Fruit fly (Drosophila melanogaster) whole organism, prepupa: ENCODE results near the gene yellow-k.

Experiments used
- Blimp-1 ChIP-seq: fragments of 200-800 bp; sonication (Bioruptor generic); optimal IDR thresholded peaks from 3 replicates; lab custom pipeline; 2017; ENCODE audit warnings: missing biosample characterization, missing genetic modification characterization, mild to moderate bottlenecking, moderate library complexity, missing genetic modification reagents
- CG10631 ChIP-seq: fragments of 200-800 bp; sonication (Bioruptor generic); optimal IDR thresholded peaks from 2 replicates; lab custom pipeline; 2016; ENCODE audit warnings: missing biosample characterization, missing genetic modification characterization
- CG10669 ChIP-seq: fragments of 200-800 bp; sonication (Bioruptor generic); optimal IDR thresholded peaks from 3 replicates; lab custom pipeline; 2018; ENCODE audit warnings: missing biosample characterization, mild to moderate bottlenecking, missing genetic modification characterization, moderate library complexity
- CG11294 ChIP-seq: fragments of 200-800 bp; sonication (Bioruptor generic); IDR thresholded peaks from 2 replicates; pipeline ENCODE4 v1.3.6; 2022; ENCODE audit warnings: missing biosample characterization, missing genetic modification characterization
- CG11762 ChIP-seq: fragments of 200-800 bp; sonication (Bioruptor generic); optimal IDR thresholded peaks from 3 replicates; lab custom pipeline; 2016; ENCODE audit warnings: missing biosample characterization, missing genetic modification characterization; ENCODE audit not compliant: insufficient read depth
- CG15336 ChIP-seq: fragments of 200-800 bp; sonication (Bioruptor generic); IDR thresholded peaks from 2 replicates; pipeline ENCODE4 v1.3.6; 2022; ENCODE audit warnings: missing biosample characterization, missing genetic modification characterization
- CG1621 ChIP-seq: fragments of 200-800 bp; sonication (Bioruptor generic); optimal IDR thresholded peaks from 3 replicates; lab custom pipeline; 2018; ENCODE audit warnings: missing biosample characterization, mild to moderate bottlenecking, missing genetic modification characterization
- CG3032 ChIP-seq: fragments of 200-800 bp; optimal IDR thresholded peaks from 2 replicates; lab custom pipeline; 2019; ENCODE audit warnings: missing biosample characterization, mild to moderate bottlenecking, missing genetic modification characterization, moderate library complexity
- CG31627 ChIP-seq: fragments of 200-800 bp; sonication (Bioruptor generic); optimal IDR thresholded peaks from 3 replicates; lab custom pipeline; 2016; ENCODE audit warnings: missing biosample characterization, missing genetic modification characterization
- CG34406 ChIP-seq: fragments of 200-800 bp; sonication (Bioruptor generic); optimal IDR thresholded peaks from 3 replicates; lab custom pipeline; 2016; ENCODE audit warnings: missing biosample characterization, missing genetic modification characterization
- CG3919 ChIP-seq: fragments of 200-800 bp; sonication (Bioruptor generic); optimal IDR thresholded peaks from 3 replicates; lab custom pipeline; 2016; ENCODE audit warnings: missing biosample characterization, missing genetic modification characterization
- CG4318 ChIP-seq: fragments of 200-800 bp; sonication (Bioruptor generic); optimal IDR thresholded peaks from 3 replicates; lab custom pipeline; 2017; ENCODE audit warnings: missing biosample characterization, mild to moderate bottlenecking, missing genetic modification characterization
- CG6276 ChIP-seq: fragments of 200-800 bp; sonication (Bioruptor generic); optimal IDR thresholded peaks from 2 replicates; lab custom pipeline; 2017; ENCODE audit warnings: missing biosample characterization, mild to moderate bottlenecking, missing genetic modification characterization
- CG6808 ChIP-seq: fragments of 200-800 bp; sonication (Bioruptor generic); optimal IDR thresholded peaks from 3 replicates; lab custom pipeline; 2017; ENCODE audit warnings: missing biosample characterization, missing genetic modification characterization, mild to moderate bottlenecking, moderate library complexity, missing genetic modification reagents
- CG6854 ChIP-seq: fragments of 200-800 bp; sonication (Bioruptor generic); optimal IDR thresholded peaks from 2 replicates; lab custom pipeline; 2017; ENCODE audit warnings: missing biosample characterization, mild to moderate bottlenecking, missing genetic modification characterization
- CG7368 ChIP-seq: fragments of 200-800 bp; sonication (Bioruptor generic); optimal IDR thresholded peaks from 3 replicates; lab custom pipeline; 2016; ENCODE audit warnings: missing biosample characterization, missing genetic modification characterization
- CG8119 ChIP-seq: fragments of 200-800 bp; sonication (Bioruptor generic); IDR thresholded peaks from 3 replicates; pipeline ENCODE4 v1.3.6; 2022; ENCODE audit warnings: missing biosample characterization, missing genetic modification characterization
- CG8319 ChIP-seq: fragments of 200-800 bp; sonication (Bioruptor generic); optimal IDR thresholded peaks from 3 replicates; lab custom pipeline; 2016; ENCODE audit warnings: missing biosample characterization, missing genetic modification characterization
- CG8632 ChIP-seq: fragments of 200-800 bp; sonication (Bioruptor generic); optimal IDR thresholded peaks from 3 replicates; lab custom pipeline; 2016; ENCODE audit warnings: missing biosample characterization, missing genetic modification characterization
- CG9139 ChIP-seq: fragments of 200-800 bp; sonication (Bioruptor generic); optimal IDR thresholded peaks from 3 replicates; lab custom pipeline; 2017; ENCODE audit warnings: missing biosample characterization, mild to moderate bottlenecking, missing genetic modification characterization
- Eip75B ChIP-seq: fragments of 200-800 bp; sonication (Bioruptor generic); optimal IDR thresholded peaks from 3 replicates; lab custom pipeline; 2016; ENCODE audit warnings: missing biosample characterization, missing genetic modification characterization
- Eip93F ChIP-seq: fragments of 200-800 bp; sonication (Bioruptor generic); optimal IDR thresholded peaks from 2 replicates; lab custom pipeline; 2016; ENCODE audit warnings: missing biosample characterization, mild to moderate bottlenecking, missing genetic modification characterization
- Ets21C ChIP-seq: fragments of 200-800 bp; sonication (Bioruptor generic); optimal IDR thresholded peaks from 3 replicates; lab custom pipeline; 2016; ENCODE audit warnings: missing biosample characterization, missing genetic modification characterization
- Ets96B ChIP-seq: fragments of 200-800 bp; optimal IDR thresholded peaks from 2 replicates; lab custom pipeline; 2019; ENCODE audit warnings: missing biosample characterization, mild to moderate bottlenecking, missing genetic modification characterization, moderate library complexity
- Gug ChIP-seq: fragments of 200-800 bp; sonication (Bioruptor generic); IDR thresholded peaks from 2 replicates; pipeline ENCODE4 v1.3.6; 2022; ENCODE audit warnings: missing biosample characterization, missing genetic modification characterization
- Hr38 ChIP-seq: sonication (Bioruptor generic); optimal IDR thresholded peaks from 2 replicates; lab custom pipeline; 2016; ENCODE audit warnings: missing biosample characterization, missing genetic modification characterization
- Hr39 ChIP-seq: fragments of 200-800 bp; sonication (Bioruptor generic); optimal IDR thresholded peaks from 2 replicates; lab custom pipeline; 2016; ENCODE audit warnings: missing biosample characterization, missing genetic modification characterization
- Met ChIP-seq: fragments of 200-800 bp; sonication (Bioruptor generic); optimal IDR thresholded peaks from 3 replicates; lab custom pipeline; 2016; ENCODE audit warnings: missing biosample characterization, missing genetic modification characterization
- Sox102F ChIP-seq: fragments of 200-800 bp; sonication (Bioruptor generic); optimal IDR thresholded peaks from 2 replicates; lab custom pipeline; 2016; ENCODE audit warnings: missing biosample characterization, mild to moderate bottlenecking, missing genetic modification characterization
- achi ChIP-seq: fragments of 200-800 bp; sonication (Bioruptor generic); optimal IDR thresholded peaks from 3 replicates; lab custom pipeline; 2016; ENCODE audit warnings: missing biosample characterization, missing genetic modification characterization
- acj6 ChIP-seq: fragments of 200-800 bp; sonication (Bioruptor generic); optimal IDR thresholded peaks from 3 replicates; lab custom pipeline; 2016; ENCODE audit warnings: missing biosample characterization, missing genetic modification characterization
- cyc ChIP-seq: fragments of 200-800 bp; sonication (Bioruptor generic); optimal IDR thresholded peaks from 3 replicates; lab custom pipeline; 2016; ENCODE audit warnings: missing biosample characterization, missing genetic modification characterization
- dac ChIP-seq: fragments of 200-800 bp; sonication (Bioruptor generic); optimal IDR thresholded peaks from 2 replicates; lab custom pipeline; 2017; ENCODE audit warnings: missing biosample characterization, mild to moderate bottlenecking, missing genetic modification characterization
- esn ChIP-seq: fragments of 200-800 bp; sonication (Bioruptor generic); optimal IDR thresholded peaks from 2 replicates; lab custom pipeline; 2016; ENCODE audit warnings: missing biosample characterization, mild to moderate bottlenecking, missing genetic modification characterization, moderate library complexity
- fkh ChIP-seq: fragments of 200-800 bp; sonication (Bioruptor generic); optimal IDR thresholded peaks from 3 replicates; lab custom pipeline; 2017; ENCODE audit warnings: missing biosample characterization, mild to moderate bottlenecking, missing genetic modification characterization, moderate library complexity
- pdm3 ChIP-seq: fragments of 200-800 bp; sonication (Bioruptor generic); optimal IDR thresholded peaks from 3 replicates; lab custom pipeline; 2016; ENCODE audit warnings: missing biosample characterization, missing genetic modification characterization
- salr ChIP-seq, 2 experiments: fragments of 200-800 bp; sonication (Bioruptor generic); optimal IDR thresholded peaks; 3 replicates each; lab custom pipeline; 2016 to 2018; ENCODE audit warnings: missing biosample characterization in 2 of 2, missing genetic modification characterization in 2 of 2, mild to moderate bottlenecking in 1 of 2
- ss ChIP-seq, 2 experiments: fragments of 200-800 bp; sonication (Bioruptor generic); optimal IDR thresholded peaks; 2 replicates in 1 of 2; 3 replicates in 1 of 2; lab custom pipeline; 2017 to 2018; ENCODE audit warnings: mild to moderate bottlenecking in 2 of 2, missing biosample characterization in 2 of 2, missing genetic modification characterization in 2 of 2, moderate library complexity in 1 of 2
- svp ChIP-seq: fragments of 200-800 bp; sonication (Bioruptor generic); peaks from one replicate; lab custom pipeline; 2016; ENCODE audit warnings: missing biosample characterization, missing genetic modification characterization
- vri ChIP-seq: fragments of 200-800 bp; sonication (Bioruptor generic); optimal IDR thresholded peaks from 3 replicates; lab custom pipeline; 2016; ENCODE audit warnings: missing biosample characterization, mild to moderate bottlenecking, missing genetic modification characterization

yellow-k gene

dm6 chr3L:15544455-15545415, 24.3 kb downstream of the yellow-k start (continued):
- TF ChIP-seq Eip93F (no peak), CG6276 (GFP tag; lab: Kevin White, UChicago) (no peak), CG4318 (GFP tag; lab: Kevin White, UChicago) (peak; percentile 50), Ets96B (no peak), cyc (GFP tag; lab: Kevin White, UChicago) (peak; percentile 59), CG3032 (no peak), svp (GFP tag; lab: Kevin White, UChicago) (peak; percentile 78), CG10669 (GFP tag; lab: Kevin White, UChicago) (no peak), pdm3 (GFP tag; lab: Kevin White, UChicago) (peak; percentile 7), Sox102F (peak; percentile 39), CG9139 (GFP tag; lab: Kevin White, UChicago) (no peak), Blimp-1 (GFP tag; lab: Kevin White, UChicago) (peak; percentile 36), CG11762 (GFP tag; lab: Kevin White, UChicago) (no peak), Gug (GFP tag; lab: Robert Waterston, UW) (no peak), esn (peak; percentile 59), CG15336 (no peak), CG6808 (GFP tag; lab: Kevin White, UChicago) (no peak), Met (GFP tag; lab: Kevin White, UChicago) (peak; percentile 65), CG6854 (peak; percentile 39), CG10631 (GFP tag; lab: Kevin White, UChicago) (peak; percentile 44)

- TF ChIP-seq vri (GFP tag; lab: Kevin White, UChicago) (peak; percentile 94), achi (no peak), CG34406 (GFP tag; lab: Kevin White, UChicago) (no peak), CG11294 (GFP tag; lab: Robert Waterston, UW) (no peak), CG15336 (no peak), Blimp-1 (GFP tag; lab: Kevin White, UChicago) (no peak), CG6854 (no peak)
These were observed 26.9 kb downstream of the yellow-k start for dm6 chr3L:15547187-15547790.

- no peak for TF ChIP-seq Hr38 (GFP tag; lab: Kevin White, UChicago)
- no peak for TF ChIP-seq CG3919 (GFP tag; lab: Kevin White, UChicago)
- peak; percentile 50 for TF ChIP-seq vri (GFP tag; lab: Kevin White, UChicago)
- TF ChIP-seq fkh (GFP tag; lab: Kevin White, UChicago), result peak; percentile 86
These were observed 28.4 kb downstream of the yellow-k start for dm6 chr3L:15548843-15549242.

- TF ChIP-seq CG6276 (GFP tag; lab: Kevin White, UChicago) (peak; percentile 97), Eip75B (peak; percentile 54), svp (GFP tag; lab: Kevin White, UChicago) (peak; percentile 55), acj6 (GFP tag; lab: Kevin White, UChicago) (no peak), vri (GFP tag; lab: Kevin White, UChicago) (peak; percentile 30), Met (GFP tag; lab: Kevin White, UChicago) (peak; percentile 19), fkh (GFP tag; lab: Kevin White, UChicago) (no peak), CG7368 (peak; percentile 84), Ets21C (GFP tag; lab: Kevin White, UChicago) (no peak), CG15336 (peak; percentile 44; the same call in 1 of the 2 replicates), CG1621 (tag; lab: Kevin White, UChicago) (peak; percentile 65), CG3919 (GFP tag; lab: Kevin White, UChicago) (peak; percentile 85), CG34406 (GFP tag; lab: Kevin White, UChicago) (no peak), CG8632 (GFP tag; lab: Kevin White, UChicago) (no peak), cyc (GFP tag; lab: Kevin White, UChicago) (no peak), CG8119 (GFP tag; lab: Robert Waterston, UW) (no peak), ss (GFP tag; optimal IDR thresholded peaks at IDR 0.05; lab: Kevin White, UChicago) (peak in 1 of 2 experiments; percentile 94), CG31627 (GFP tag; lab: Kevin White, UChicago) (no peak), salr (GFP tag; optimal IDR thresholded peaks at IDR 0.05; lab: Kevin White, UChicago) (no peak), CG11762 (GFP tag; lab: Kevin White, UChicago) (peak; percentile 78), CG8319 (GFP tag; lab: Kevin White, UChicago) (peak; percentile 71), Hr39 (GFP tag; lab: Kevin White, UChicago) (no peak), dac (GFP tag; lab: Kevin White, UChicago) (peak; percentile 56), pdm3 (GFP tag; lab: Kevin White, UChicago) (no peak)
These were observed 33.7 kb downstream of the yellow-k start, which contains the start of gene AGO2 for dm6 chr3L:15553993-15554644. Gene AGO2 (plus strand): TSS chr3L:15554113.
